Fruit fly (Drosophila melanogaster) whole organism, embryonic: ENCODE measurements around the gene Agpat2.

Experiments
- Atf3 ChIP-seq: fragments of 200-800 bp; sonication (Bioruptor generic); optimal IDR thresholded peaks from 3 replicates; lab custom pipeline; 2016; ENCODE audit warnings: missing biosample characterization, missing genetic modification characterization
- Awh ChIP-seq: fragments of 200-800 bp; sonication (Bioruptor generic); IDR thresholded peaks from 2 replicates; pipeline ENCODE4, ENCODE4 v1.3.6; 2022; ENCODE audit warnings: missing biosample characterization, missing genetic modification characterization
- BEAF-32 ChIP-seq: fragments of 200-800 bp; sonication (Bioruptor generic); optimal IDR thresholded peaks from 3 replicates; lab custom pipeline; 2017; ENCODE audit warnings: missing biosample characterization, missing genetic modification characterization, mild to moderate bottlenecking, moderate library complexity, missing genetic modification reagents
- Bgb ChIP-seq: fragments of 200-800 bp; sonication (Bioruptor generic); IDR thresholded peaks from 2 replicates; pipeline ENCODE4 v1.3.6; 2022; ENCODE audit warnings: missing biosample characterization, missing genetic modification characterization; ENCODE audit not compliant: partially characterized antibody
- CG15479 ChIP-seq: fragments of 200-800 bp; sonication (Bioruptor generic); optimal IDR thresholded peaks from 3 replicates; lab custom pipeline; 2019; ENCODE audit warnings: missing biosample characterization, mild to moderate bottlenecking, missing genetic modification characterization, moderate library complexity
- CG16779 ChIP-seq: fragments of 200-800 bp; sonication (Bioruptor generic); IDR thresholded peaks from 2 replicates; pipeline ENCODE4 v1.3.6; 2022; ENCODE audit warnings: missing biosample characterization, missing genetic modification characterization
- CG17328 ChIP-seq: fragments of 200-800 bp; sonication (Bioruptor generic); IDR thresholded peaks from 2 replicates; pipeline ENCODE4 v1.3.6; 2022; ENCODE audit warnings: missing biosample characterization, missing genetic modification characterization
- CG1832 ChIP-seq: fragments of 200-800 bp; sonication (Bioruptor generic); optimal IDR thresholded peaks from 2 replicates; lab custom pipeline; 2017; ENCODE audit warnings: missing biosample characterization, mild to moderate bottlenecking, missing genetic modification characterization, inconsistent platforms
- CG4360 ChIP-seq: fragments of 200-800 bp; sonication (Bioruptor generic); IDR thresholded peaks from 2 replicates; pipeline ENCODE4 v1.3.6; 2022; ENCODE audit warnings: missing biosample characterization, missing genetic modification characterization
- CG4854 ChIP-seq: fragments of 200-800 bp; sonication (Bioruptor generic); optimal IDR thresholded peaks from 2 replicates; lab custom pipeline; 2016; ENCODE audit warnings: missing biosample characterization, missing genetic modification characterization, inconsistent platforms
- CG7271 ChIP-seq: fragments of 200-800 bp; sonication (Bioruptor generic); optimal IDR thresholded peaks from 2 replicates; lab custom pipeline; 2018; ENCODE audit warnings: missing biosample characterization, mild to moderate bottlenecking, missing genetic modification characterization, moderate library complexity
- CG7745 ChIP-seq: fragments of 200-800 bp; sonication (Bioruptor generic); optimal IDR thresholded peaks from 2 replicates; lab custom pipeline; 2018; ENCODE audit warnings: missing biosample characterization, mild to moderate bottlenecking, missing genetic modification characterization, moderate library complexity
- D ChIP-seq, 2 experiments: fragments of 200-800 bp in 1 of 2; fragments of >200 bp in 1 of 2; sonication (Bioruptor generic) in 1 of 2; optimal IDR thresholded peaks; 2 replicates in 1 of 2; 3 replicates in 1 of 2; lab custom pipeline; 2017; ENCODE audit warnings: mild to moderate bottlenecking in 1 of 2, missing biosample characterization in 1 of 2, missing genetic modification characterization in 1 of 2, missing genetic modification reagents in 1 of 2
- Deaf1 ChIP-seq: fragments of 200-800 bp; optimal IDR thresholded peaks from 3 replicates; lab custom pipeline; 2019; ENCODE audit warnings: missing biosample characterization, mild to moderate bottlenecking, missing genetic modification characterization, moderate library complexity
- Dll ChIP-seq: fragments of 200-800 bp; sonication (Bioruptor generic); IDR thresholded peaks from 4 replicates; pipeline ENCODE4 v1.3.6; 2022; ENCODE audit warnings: missing biosample characterization, missing genetic modification characterization; ENCODE audit not compliant: partially characterized antibody
- E2f2 ChIP-seq: fragments of 200-800 bp; sonication (Bioruptor generic); IDR thresholded peaks from 2 replicates; pipeline ENCODE4 v1.3.6; 2022; ENCODE audit warnings: missing biosample characterization, missing genetic modification characterization
- Elba2 ChIP-seq: fragments of 200-800 bp; sonication (Bioruptor generic); optimal IDR thresholded peaks from 3 replicates; lab custom pipeline; 2016; ENCODE audit warnings: missing biosample characterization, missing genetic modification characterization
- Ets65A ChIP-seq: fragments of 200-800 bp; sonication (Bioruptor generic); peaks from one replicate; lab custom pipeline; 2016; ENCODE audit warnings: missing biosample characterization, missing genetic modification characterization
- HLH4C ChIP-seq: fragments of 200-800 bp; sonication (Bioruptor generic); IDR thresholded peaks from 3 replicates; pipeline ENCODE4 v1.3.6; 2022; ENCODE audit warnings: missing biosample characterization, missing genetic modification characterization; ENCODE audit not compliant: partially characterized antibody
- HLH54F ChIP-seq: fragments of 200-800 bp; sonication (Bioruptor generic); optimal IDR thresholded peaks from 3 replicates; lab custom pipeline; 2016; ENCODE audit warnings: missing biosample characterization, missing genetic modification characterization
- HLHmδ ChIP-seq: fragments of 200-800 bp; sonication (Bioruptor generic); optimal IDR thresholded peaks from 2 replicates; lab custom pipeline; 2018; ENCODE audit warnings: missing biosample characterization, mild to moderate bottlenecking, missing genetic modification characterization, moderate library complexity
- Hr78 ChIP-seq, 2 experiments: fragments of 200-800 bp in 1 of 2; fragments of >200 bp in 1 of 2; sonication (Bioruptor generic) in 1 of 2; optimal IDR thresholded peaks; 2 replicates each; lab custom pipeline; 2017 to 2019; ENCODE audit warnings: missing biosample characterization in 2 of 2, missing genetic modification characterization in 2 of 2, mild to moderate bottlenecking in 1 of 2, moderate library complexity in 1 of 2
- Hsf ChIP-seq: fragments of 200-800 bp; sonication (Bioruptor generic); optimal IDR thresholded peaks from 3 replicates; lab custom pipeline; 2016; ENCODE audit warnings: missing biosample characterization, missing genetic modification characterization
- Med ChIP-seq: fragments of 200-800 bp; sonication (Bioruptor generic); peaks from one replicate; lab custom pipeline; 2016; ENCODE audit warnings: missing biosample characterization, missing genetic modification characterization, mild to moderate bottlenecking, inconsistent platforms, moderate library complexity
- NfI ChIP-seq: fragments of 200-800 bp; sonication (Bioruptor generic); optimal IDR thresholded peaks from 3 replicates; lab custom pipeline; 2018; ENCODE audit warnings: missing biosample characterization, mild to moderate bottlenecking, missing genetic modification characterization, moderate library complexity
- Oaz ChIP-seq: fragments of 200-800 bp; sonication (Bioruptor generic); IDR thresholded peaks from 2 replicates; pipeline ENCODE4 v1.3.6; 2022; ENCODE audit warnings: missing biosample characterization, missing genetic modification characterization
- ab ChIP-seq: fragments of 200-800 bp; sonication (Bioruptor generic); optimal IDR thresholded peaks from 2 replicates; lab custom pipeline; 2016; ENCODE audit warnings: missing biosample characterization, missing genetic modification characterization
- corto ChIP-seq: fragments of 200-800 bp; sonication (Bioruptor generic); optimal IDR thresholded peaks from 2 replicates; lab custom pipeline; 2016; ENCODE audit warnings: missing biosample characterization, mild to moderate bottlenecking, missing genetic modification characterization, moderate library complexity
- cwo ChIP-seq: fragments of 200-800 bp; sonication (Bioruptor generic); optimal IDR thresholded peaks from 3 replicates; lab custom pipeline; 2017; ENCODE audit warnings: missing biosample characterization, missing genetic modification characterization, mild to moderate bottlenecking, moderate library complexity, missing genetic modification reagents
- dati ChIP-seq: fragments of 200-800 bp; sonication (Bioruptor generic); IDR thresholded peaks from 2 replicates; pipeline ENCODE4 v1.3.6; 2022; ENCODE audit warnings: missing biosample characterization, missing genetic modification characterization
- gce ChIP-seq: fragments of 200-800 bp; sonication (Bioruptor generic); IDR thresholded peaks from 3 replicates; pipeline ENCODE4 v1.3.6; 2022; ENCODE audit warnings: missing biosample characterization, missing genetic modification characterization
- kni ChIP-seq: fragments of 200-800 bp; sonication (Bioruptor generic); optimal IDR thresholded peaks from 3 replicates; lab custom pipeline; 2017; ENCODE audit warnings: mild to moderate bottlenecking, missing biosample characterization, missing genetic modification reagents, missing genetic modification characterization
- mld ChIP-seq: fragments of 200-800 bp; sonication (Bioruptor generic); IDR thresholded peaks from 3 replicates; pipeline ENCODE4 v1.3.6; 2022; ENCODE audit warnings: missing biosample characterization, missing genetic modification characterization; ENCODE audit not compliant: partially characterized antibody
- phol ChIP-seq: fragments of 200-800 bp; sonication (Bioruptor generic); optimal IDR thresholded peaks from 3 replicates; lab custom pipeline; 2018; ENCODE audit warnings: missing biosample characterization, mild to moderate bottlenecking, missing genetic modification characterization, moderate library complexity
- pita ChIP-seq: fragments of 200-800 bp; sonication (Bioruptor generic); optimal IDR thresholded peaks from 2 replicates; lab custom pipeline; 2017; ENCODE audit warnings: missing biosample characterization, mild to moderate bottlenecking, missing genetic modification characterization
- pros ChIP-seq: fragments of 200-800 bp; sonication (Bioruptor generic); optimal IDR thresholded peaks from 3 replicates; lab custom pipeline; 2019; ENCODE audit warnings: missing biosample characterization, mild to moderate bottlenecking, missing genetic modification characterization, moderate library complexity
- rib ChIP-seq: fragments of 200-800 bp; sonication (Bioruptor generic); IDR thresholded peaks from 2 replicates; pipeline ENCODE4 v1.3.6; 2022; ENCODE audit warnings: missing biosample characterization, missing genetic modification characterization
- sc ChIP-seq, 3 experiments: fragments of >200 bp in 2 of 3; fragments of 200-800 bp in 1 of 3; sonication (Bioruptor generic) in 1 of 3; optimal IDR thresholded peaks; 2 replicates in 2 of 3; 3 replicates in 1 of 3; lab custom pipeline; 2017; ENCODE audit warnings: mild to moderate bottlenecking in 1 of 3, missing biosample characterization in 1 of 3, missing genetic modification characterization in 1 of 3, missing genetic modification reagents in 1 of 3
- sens ChIP-seq: fragments of 200-800 bp; sonication (Bioruptor generic); peaks from one replicate; lab custom pipeline; 2016; ENCODE audit warnings: missing biosample characterization, missing genetic modification characterization
- seq ChIP-seq: fragments of 200-800 bp; sonication (Bioruptor generic); IDR thresholded peaks from 2 replicates; pipeline ENCODE4 v1.3.6; 2022; ENCODE audit warnings: missing biosample characterization, missing genetic modification characterization
- tll ChIP-seq, 2 experiments: fragments of 200-800 bp in 1 of 2; fragments of >200 bp in 1 of 2; sonication (Bioruptor generic) in 1 of 2; optimal IDR thresholded peaks; 2 replicates each; lab custom pipeline; 2017 to 2019; ENCODE audit warnings: missing biosample characterization in 2 of 2, missing genetic modification characterization in 2 of 2, mild to moderate bottlenecking in 1 of 2, moderate library complexity in 1 of 2
- twi ChIP-seq: fragments of 200-800 bp; optimal IDR thresholded peaks from 2 replicates; lab custom pipeline; 2019; ENCODE audit warnings: missing biosample characterization, mild to moderate bottlenecking, missing genetic modification characterization, moderate library complexity
- wek ChIP-seq: fragments of 200-800 bp; sonication (Bioruptor generic); optimal IDR thresholded peaks from 3 replicates; lab custom pipeline; 2018; ENCODE audit warnings: missing biosample characterization, mild to moderate bottlenecking, missing genetic modification characterization, moderate library complexity
- zen ChIP-seq: fragments of 200-800 bp; sonication (Bioruptor generic); optimal IDR thresholded peaks from 3 replicates; lab custom pipeline; 2018; ENCODE audit warnings: missing biosample characterization, mild to moderate bottlenecking, missing genetic modification characterization, moderate library complexity
- zen2 ChIP-seq: fragments of 200-800 bp; sonication (Bioruptor generic); IDR thresholded peaks from 3 replicates; pipeline ENCODE4 v1.3.6; 2022; ENCODE audit warnings: missing biosample characterization, missing genetic modification characterization; ENCODE audit not compliant: partially characterized antibody

Agpat2 gene

DNA sequence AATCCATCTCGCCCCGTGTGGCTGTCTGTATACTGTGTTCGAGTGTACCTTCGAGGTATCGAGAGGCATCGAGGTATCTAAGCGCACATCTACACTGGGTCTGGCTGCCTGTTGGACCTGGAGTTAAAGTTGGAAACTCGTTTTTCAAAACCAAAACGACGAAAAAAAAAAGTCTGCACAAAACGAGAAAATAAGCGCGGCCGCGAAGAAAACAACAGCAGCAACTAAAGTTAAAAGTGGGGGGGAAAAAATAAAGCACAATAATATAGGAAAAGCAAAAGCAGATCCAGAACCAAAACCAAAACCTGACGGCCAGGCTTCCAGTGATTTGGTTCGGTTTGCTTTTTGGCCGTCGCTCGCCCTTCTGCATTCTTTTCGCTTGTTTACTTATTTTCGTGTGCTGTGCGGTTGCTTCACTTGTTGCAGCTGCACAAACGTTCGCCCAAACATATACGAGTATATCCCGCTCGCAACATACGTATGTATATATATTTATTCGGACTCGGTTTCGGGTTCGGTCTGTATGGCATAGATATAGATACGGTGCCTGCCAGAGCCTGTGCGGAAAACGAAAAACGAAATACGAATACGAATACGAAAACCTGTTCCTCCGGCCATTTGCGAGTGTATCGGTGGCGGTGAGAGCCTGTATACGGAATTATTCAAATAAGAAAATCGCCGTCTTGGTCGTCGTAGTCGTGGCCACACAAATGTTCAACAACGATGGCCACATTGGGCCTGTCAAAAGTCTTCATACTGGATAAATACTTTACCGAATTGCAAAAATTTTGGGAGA lies 15.3 kb upstream of the Agpat2 start (continued):
- TF ChIP-seq rib = no peak
- TF ChIP-seq Ets65A = peak; percentile 9
- TF ChIP-seq gce = no peak
- peak; percentile 34 for TF ChIP-seq Elba2
- TF ChIP-seq sc (optimal IDR thresholded peaks at IDR 0.05; lab: Kevin White, UChicago) = no peak
- no peak for TF ChIP-seq sc (GFP tag; optimal IDR thresholded peaks at IDR 0.05; lab: Kevin White, UChicago)
- TF ChIP-seq CG4854 (GFP tag; lab: Kevin White, UChicago) = no peak
- no peak for TF ChIP-seq twi (tag; lab: Kevin White, UChicago)
- TF ChIP-seq corto (GFP tag; lab: Kevin White, UChicago) = peak; percentile 54
- no peak for TF ChIP-seq wek (GFP tag; lab: Kevin White, UChicago)
- no peak for TF ChIP-seq CG7271 (tag; lab: Kevin White, UChicago)

DNA sequence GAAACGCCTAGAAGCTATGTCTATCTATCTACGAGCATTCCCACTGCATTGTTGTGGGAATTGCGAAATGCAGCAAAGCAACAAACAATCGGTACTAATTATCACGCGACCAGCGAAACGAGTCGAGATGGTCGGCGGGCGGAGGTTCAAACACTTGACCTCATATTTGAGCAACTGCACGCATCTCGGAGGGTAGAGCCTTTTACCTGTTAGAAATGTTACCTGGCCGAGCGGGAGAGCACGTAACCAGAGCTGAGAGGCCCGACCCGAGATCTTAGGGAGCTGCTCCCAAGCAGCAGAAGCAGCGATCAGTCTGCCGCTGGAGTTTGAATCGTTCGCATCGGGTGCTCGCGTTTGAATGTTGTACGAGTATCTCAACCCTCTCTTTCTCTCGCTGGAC lies 14.6 kb upstream of the Agpat2 start:
- TF ChIP-seq CG17328 (GFP tag; lab: Robert Waterston, UW) (0 out of 2 replicates have a peak, but pooled peaks have one; percentile 12), zen (peak; percentile 42), ab (GFP tag; lab: Kevin White, UChicago) (no peak), CG7745 (tag; lab: Kevin White, UChicago) (peak; percentile 9), kni (GFP tag; lab: Kevin White, UChicago) (peak; percentile 75), Hr78 (GFP tag; optimal IDR thresholded peaks at IDR 0.05; lab: Kevin White, UChicago) (peak in 1 of 2 experiments; percentile 93), Dll (GFP tag; lab: Robert Waterston, UW) (0 out of 4 replicates have a peak, but pooled peaks have one; percentile 28), sens (GFP tag; lab: Kevin White, UChicago) (peak; percentile 9), BEAF-32 (GFP tag; lab: Kevin White, UChicago) (peak; percentile 14), tll (GFP tag; optimal IDR thresholded peaks at IDR 0.05; lab: Kevin White, UChicago) (peak in 1 of 2 experiments; percentile 32), Atf3 (GFP tag; lab: Kevin White, UChicago) (no peak), Deaf1 (tag; lab: Kevin White, UChicago) (peak; percentile 24), HLH54F (GFP tag; lab: Kevin White, UChicago) (no peak), pita (no peak), phol (tag; lab: Kevin White, UChicago) (no peak), D (optimal IDR thresholded peaks at IDR 0.05; lab: Kevin White, UChicago) (peak; percentile 15), D (GFP tag; optimal IDR thresholded peaks at IDR 0.05; lab: Kevin White, UChicago) (no peak), mld (0 out of 3 replicates have a peak, but pooled peaks have one; percentile 45), CG4360 (GFP tag; lab: Robert Waterston, UW) (0 out of 2 replicates have a peak, but pooled peaks have one; percentile 15), dati (GFP tag; lab: Robert Waterston, UW) (no peak), pros (GFP tag; lab: Kevin White, UChicago) (peak; percentile 71), HLH4C (GFP tag; lab: Robert Waterston, UW) (no peak), CG1832 (GFP tag; lab: Kevin White, UChicago) (peak; percentile 1), Med (GFP tag; lab: Kevin White, UChicago) (peak; percentile 44), Hsf (GFP tag; lab: Kevin White, UChicago) (no peak), CG16779 (no peak), zen2 (0 out of 3 replicates have a peak, but pooled peaks have one; percentile 40), Oaz (no peak), CG15479 (peak; percentile 69), E2f2 (GFP tag; lab: Robert Waterston, UW) (peak; percentile 30; the same call in 1 of the 2 replicates), Bgb (GFP tag; lab: Robert Waterston, UW) (peak; percentile 9; the same call in 1 of the 2 replicates), cwo (peak; percentile 51), NfI (GFP tag; lab: Kevin White, UChicago) (no peak), Awh (GFP tag; lab: Robert Waterston, UW) (peak; percentile 19; the same call in 1 of the 2 replicates), seq (GFP tag; lab: Robert Waterston, UW) (0 out of 2 replicates have a peak, but pooled peaks have one; percentile 12), HLHmδ (GFP tag; lab: Kevin White, UChicago) (no peak)
